Worm (Caenorhabditis elegans) whole organism, early embryonic: ENCODE measurements around the gene ZK945.8.

Experiments used
- B0310.2 ChIP-seq: sonication (generic microtip); optimal IDR thresholded peaks from 2 replicates; lab custom pipeline; 2016; ENCODE audit warnings: mild to moderate bottlenecking, missing genetic modification characterization, missing compliant biosample characterization
- F13C5.2 ChIP-seq: sonication (generic microtip); optimal IDR thresholded peaks from 2 replicates; lab custom pipeline; 2017; ENCODE audit warnings: mild to moderate bottlenecking, missing genetic modification characterization, inconsistent platforms, missing compliant biosample characterization
- ceh-36 ChIP-seq: sonication (generic microtip); optimal IDR thresholded peaks from 2 replicates; lab custom pipeline; 2016; ENCODE audit warnings: missing genetic modification characterization, inconsistent platforms, missing compliant biosample characterization
- ets-7 ChIP-seq: sonication (generic microtip); optimal IDR thresholded peaks from 2 replicates; lab custom pipeline; 2016; ENCODE audit warnings: missing genotype, missing genetic modification characterization, missing compliant biosample characterization
- flt-1 ChIP-seq: fragments of 200-800 bp; sonication (Bioruptor generic); IDR thresholded peaks from 2 replicates; pipeline ENCODE4 v1.3.6; 2022; ENCODE audit warnings: missing genetic modification characterization, missing compliant biosample characterization
- hmbx-1 ChIP-seq: sonication (generic microtip); optimal IDR thresholded peaks from 2 replicates; lab custom pipeline; 2016; ENCODE audit warnings: mild to moderate bottlenecking, missing genetic modification characterization, missing compliant biosample characterization
- hmg-4 ChIP-seq: fragments of 200-800 bp; sonication (Bioruptor generic); optimal IDR thresholded peaks from 2 replicates; lab custom pipeline; 2018; ENCODE audit warnings: mild to moderate bottlenecking, missing genetic modification characterization, missing compliant biosample characterization
- pes-1 ChIP-seq: fragments of 200-800 bp; sonication (Bioruptor generic); IDR thresholded peaks from 2 replicates; pipeline ENCODE4 v1.3.6; 2022; ENCODE audit warnings: missing genetic modification reagents, missing genetic modification characterization, missing compliant biosample characterization
- tbx-37 ChIP-seq: fragments of 200-800 bp; sonication (Bioruptor generic); conservative IDR thresholded peaks from 2 replicates; pipeline ENCODE4 v1.3.6; 2022; ENCODE audit warnings: missing genetic modification reagents, missing genetic modification characterization, missing compliant biosample characterization
- tra-4 ChIP-seq: sonication (generic microtip); optimal IDR thresholded peaks from 2 replicates; lab custom pipeline; 2017; ENCODE audit warnings: missing genetic modification characterization, missing compliant biosample characterization

DNA sequence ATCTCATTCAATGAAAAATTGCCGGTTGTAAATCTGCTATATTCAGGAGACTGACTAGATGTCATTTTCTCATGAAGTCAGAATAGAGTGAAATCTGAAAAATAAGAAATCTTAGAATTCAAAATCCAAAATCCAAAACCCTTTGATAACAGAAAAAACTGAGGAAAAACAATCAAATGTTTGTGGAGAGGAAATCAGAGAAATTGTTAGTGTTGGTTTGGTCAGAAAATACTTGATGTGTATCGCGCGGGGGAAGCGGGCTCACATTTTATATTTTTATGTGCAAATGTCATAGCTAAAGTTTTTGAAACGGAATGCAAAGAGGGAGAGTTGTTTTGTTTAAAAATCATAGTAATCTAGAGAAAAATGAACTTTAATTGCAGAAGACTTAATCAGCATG is 23.3 kb downstream of the ZK945.8 start, which contains the start of gene F27E5.5:
- TF ChIP-seq pes-1 (GFP tag; lab: Robert Waterston, UW) (no peak), F13C5.2 (tag; lab: Kevin White, UChicago) (no peak), tbx-37 (no peak), ceh-36 (tag; lab: Kevin White, UChicago) (no peak), hmg-4 (GFP tag; lab: Kevin White, UChicago) (no peak), B0310.2 (tag; lab: Kevin White, UChicago) (no peak), tra-4 (tag; lab: Kevin White, UChicago) (no peak), hmbx-1 (tag; lab: Kevin White, UChicago) (no peak), ets-7 (tag; lab: Kevin White, UChicago) (no peak), flt-1 (GFP tag; lab: Robert Waterston, UW) (no peak)
